Worm (Caenorhabditis elegans): ENCODE measurements around the gene aakb-1.

Gene aakb-1

ce11 chrX:13716313-13716712 is 39.3 kb upstream of the aakb-1 start (continued):
- TF ChIP-seq unc-62 (GFP tag; optimal IDR thresholded peaks at IDR 0.05 in 1 of 2) = no peak
- TF ChIP-seq unc-62 (tag; optimal IDR thresholded peaks at IDR 0.05) = no peak
- no peak for TF ChIP-seq attf-4 (tag; optimal IDR thresholded peaks at IDR 0.05)
- no peak for TF ChIP-seq F49E8.2 (tag; optimal IDR thresholded peaks at IDR 0.05; ENCODE audit: borderline replicate concordance)

ce11 chrX:13717053-13717671 is 38.4 kb upstream of the aakb-1 start, which contains the start of gene shc-3:
shc-3 (plus strand) TSS chrX:13717536.
- peak; percentile 56 for TF ChIP-seq lin-38 (GFP tag; IDR thresholded peaks at IDR 0.05)
- no peak for TF ChIP-seq Y5F2A.4 (GFP tag; optimal IDR thresholded peaks at IDR 0.05)
- TF ChIP-seq hlh-30 (tag; optimal IDR thresholded peaks at IDR 0.05; ENCODE audit: insufficient read depth) = no peak
- no peak for TF ChIP-seq egl-43 (GFP tag; IDR thresholded peaks at IDR 0.05)
- TF ChIP-seq tra-1 (GFP tag; IDR thresholded peaks at IDR 0.05) = peak; percentile 56; the same call in 1 of the 2 replicates
- TF ChIP-seq nhr-11 (tag; optimal IDR thresholded peaks at IDR 0.05) = no peak
- no peak for TF ChIP-seq ceh-28 (tag; optimal IDR thresholded peaks at IDR 0.05)
- no peak for TF ChIP-seq saeg-2 (GFP tag; IDR thresholded peaks at IDR 0.05)
- no peak for TF ChIP-seq nhr-111 (GFP tag; optimal IDR thresholded peaks at IDR 0.05)
- peak; percentile 51 for TF ChIP-seq nhr-28 (tag; optimal IDR thresholded peaks at IDR 0.05)
- peak in 1 of 2 experiments; percentile 33; a peak in 1 of 4 replicates for TF ChIP-seq madf-5 (GFP tag; IDR thresholded peaks at IDR 0.05)
- TF ChIP-seq hlh-11 (tag; optimal IDR thresholded peaks at IDR 0.05) = no peak
- TF ChIP-seq daf-12 (tag; optimal IDR thresholded peaks at IDR 0.05) = no peak
- TF ChIP-seq ceh-44 (GFP tag; IDR thresholded peaks at IDR 0.05) = 0 out of 2 replicates have a peak, but pooled peaks have one; percentile 23
- no peak for TF ChIP-seq nhr-102 (tag; optimal IDR thresholded peaks at IDR 0.05)
- TF ChIP-seq madf-9 (GFP tag; conservative IDR thresholded peaks at IDR 0.05) = no peak
- TF ChIP-seq aly-2 (tag; optimal IDR thresholded peaks at IDR 0.05) = no peak
- peak; percentile 25 for TF ChIP-seq dve-1 (tag; optimal IDR thresholded peaks at IDR 0.05; ENCODE audit: insufficient read depth)
- no peak for TF ChIP-seq jun-1 (tag; optimal IDR thresholded peaks at IDR 0.05)
- no peak for TF ChIP-seq zfp-2 (tag; optimal IDR thresholded peaks at IDR 0.05)
- no peak for TF ChIP-seq nhr-25 (tag; optimal IDR thresholded peaks at IDR 0.05; ENCODE audit: borderline replicate concordance, insufficient read depth)
- no peak for TF ChIP-seq daf-19 (GFP tag; conservative IDR thresholded peaks at IDR 0.05)
- no peak for TF ChIP-seq T20F7.1 (GFP tag; optimal IDR thresholded peaks at IDR 0.05)
- TF ChIP-seq dpl-1 (GFP tag; optimal IDR thresholded peaks at IDR 0.05) = no peak
- no peak for TF ChIP-seq unc-39 (tag; optimal IDR thresholded peaks at IDR 0.05)
- no peak for TF ChIP-seq Y48G9A.11 (GFP tag; IDR thresholded peaks at IDR 0.05)
- TF ChIP-seq zip-11 (GFP tag; IDR thresholded peaks at IDR 0.05) = 0 out of 2 replicates have a peak, but pooled peaks have one; percentile 31
- TF ChIP-seq nhr-76 (tag; optimal IDR thresholded peaks at IDR 0.05) = no peak
- TF ChIP-seq pha-4 (GFP tag; IDR thresholded peaks at IDR 0.05) = 0 out of 2 replicates have a peak, but pooled peaks have one; percentile 57
- no peak for TF ChIP-seq pha-4 (tag; optimal IDR thresholded peaks at IDR 0.05)
- peak in 1 of 2 experiments; percentile 93 for TF ChIP-seq unc-62 (GFP tag; optimal IDR thresholded peaks at IDR 0.05 in 1 of 2)
- no peak for TF ChIP-seq unc-62 (tag; optimal IDR thresholded peaks at IDR 0.05)
- TF ChIP-seq ctbp-1 (GFP tag; IDR thresholded peaks at IDR 0.05) = 0 out of 2 replicates have a peak, but pooled peaks have one; percentile 8
- TF ChIP-seq R02D3.7 (tag; optimal IDR thresholded peaks at IDR 0.05) = no peak
- TF ChIP-seq rbr-2 (tag; optimal IDR thresholded peaks at IDR 0.05) = no peak
- 0 out of 2 replicates have a peak, but pooled peaks have one; percentile 43 for TF ChIP-seq D1046.2 (GFP tag; IDR thresholded peaks at IDR 0.05)
- TF ChIP-seq F10B5.3 (tag; optimal IDR thresholded peaks at IDR 0.05) = no peak
- TF ChIP-seq daf-16 (GFP tag; optimal IDR thresholded peaks at IDR 0.05) = no peak
- TF ChIP-seq daf-16 (tag; optimal IDR thresholded peaks at IDR 0.05) = peak; percentile 65
- TF ChIP-seq lin-39 (tag; optimal IDR thresholded peaks at IDR 0.05) = no peak
- TF ChIP-seq snpc-1.2 (GFP tag; IDR thresholded peaks at IDR 0.05) = peak; percentile 71
- no peak for TF ChIP-seq nhr-42 (GFP tag; IDR thresholded peaks at IDR 0.05)
